Fruit fly (Drosophila melanogaster): Measurements from ENCODE around the gene CG17186.

The CG17186 gene

DNA sequence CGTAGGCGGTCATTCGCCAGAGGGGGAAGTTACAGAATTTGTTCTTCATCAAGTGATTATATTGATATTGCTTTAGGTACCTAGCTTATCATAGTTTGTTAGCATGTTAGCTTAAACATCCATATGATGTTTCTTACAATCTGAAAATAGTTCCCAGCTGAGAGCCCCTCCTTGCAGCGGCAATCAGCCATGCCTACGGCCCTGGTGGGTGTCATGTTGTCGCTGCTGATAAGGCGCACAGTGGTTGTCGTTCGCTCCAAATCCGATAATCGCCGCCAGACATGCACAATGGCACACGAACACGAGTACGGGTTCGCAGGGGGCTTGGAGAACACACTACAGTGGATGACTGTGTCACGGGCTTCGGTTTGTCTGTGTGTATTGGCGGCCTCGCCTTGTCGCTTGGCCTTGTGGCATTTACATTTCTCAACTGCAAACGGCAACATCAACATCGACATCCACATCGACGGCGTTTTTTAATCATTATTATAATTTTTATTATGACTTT lies 28.7 kb upstream of the CG17186 start (continued):
- TF ChIP-seq pnt (GFP tag; optimal IDR thresholded peaks at IDR 0.05) = peak; percentile 64
- TF ChIP-seq CG17912 (GFP tag; optimal IDR thresholded peaks at IDR 0.05) = no peak
- TF ChIP-seq CG1602 (GFP tag; optimal IDR thresholded peaks at IDR 0.05) = peak; percentile 70
- TF ChIP-seq phol (tag; optimal IDR thresholded peaks at IDR 0.05) = peak; percentile 72
- peak; percentile 33 for TF ChIP-seq CG13894 (tag; optimal IDR thresholded peaks at IDR 0.05)
- peak; percentile 76 for TF ChIP-seq CG11504 (tag; optimal IDR thresholded peaks at IDR 0.05)
- TF ChIP-seq Jarid2 (GFP tag; optimal IDR thresholded peaks at IDR 0.05) = no peak
- peak; percentile 59 for TF ChIP-seq Mes4 (GFP tag; optimal IDR thresholded peaks at IDR 0.05)
- TF ChIP-seq aop (GFP tag; IDR thresholded peaks at IDR 0.05) = no peak
- TF ChIP-seq btn (GFP tag; optimal IDR thresholded peaks at IDR 0.05) = no peak
- TF ChIP-seq CTCF (GFP tag; optimal IDR thresholded peaks at IDR 0.05) = peak; percentile 25
- TF ChIP-seq bigmax (GFP tag; optimal IDR thresholded peaks at IDR 0.05) = no peak
- peak; percentile 49 for TF ChIP-seq nmo (GFP tag; optimal IDR thresholded peaks at IDR 0.05)
- TF ChIP-seq Gug (GFP tag; IDR thresholded peaks at IDR 0.05) = peak; percentile 89
- peak; percentile 14 for TF ChIP-seq CG14965 (GFP tag; optimal IDR thresholded peaks at IDR 0.05; ENCODE audit: borderline replicate concordance)
- TF ChIP-seq en (GFP tag; optimal IDR thresholded peaks at IDR 0.05) = no peak
- TF ChIP-seq NC2α (GFP tag; optimal IDR thresholded peaks at IDR 0.05) = peak; percentile 28
- no peak for TF ChIP-seq Kr (GFP tag; optimal IDR thresholded peaks at IDR 0.05)
- TF ChIP-seq Atf6 (GFP tag; IDR thresholded peaks at IDR 0.05) = peak; percentile 86
- peak; percentile 82 for TF ChIP-seq CG31441 (GFP tag; IDR thresholded peaks at IDR 0.05)
- TF ChIP-seq Gsc (GFP tag; IDR thresholded peaks at IDR 0.05) = peak; percentile 72
- TF ChIP-seq Atf3 (GFP tag; optimal IDR thresholded peaks at IDR 0.05) = peak; percentile 61
- TF ChIP-seq CG4820 (GFP tag; optimal IDR thresholded peaks at IDR 0.05) = peak; percentile 49
- peak; percentile 61 for TF ChIP-seq fd3F (GFP tag; optimal IDR thresholded peaks at IDR 0.05)
- no peak for TF ChIP-seq Bgb (GFP tag; IDR thresholded peaks at IDR 0.05; ENCODE audit: partially characterized antibody)
- peak; percentile 81 for TF ChIP-seq CG32772 (GFP tag; IDR thresholded peaks at IDR 0.05)
- peak; percentile 74 for TF ChIP-seq H2.0 (GFP tag; IDR thresholded peaks at IDR 0.05)
- TF ChIP-seq CG18262 (tag; optimal IDR thresholded peaks at IDR 0.05) = peak; percentile 72
- TF ChIP-seq Fer3 (tag; optimal IDR thresholded peaks at IDR 0.05) = peak; percentile 84
- TF ChIP-seq gsb (GFP tag; IDR thresholded peaks at IDR 0.05) = peak; percentile 70
- TF ChIP-seq CG15514 (GFP tag; optimal IDR thresholded peaks at IDR 0.05) = peak; percentile 74
- TF ChIP-seq insv (GFP tag; optimal IDR thresholded peaks at IDR 0.05) = no peak
- TF ChIP-seq Neu2 (GFP tag; optimal IDR thresholded peaks at IDR 0.05; ENCODE audit: borderline replicate concordance) = no peak
- no peak for TF ChIP-seq mld (GFP tag; IDR thresholded peaks at IDR 0.05; ENCODE audit: partially characterized antibody)
- TF ChIP-seq kah (GFP tag; optimal IDR thresholded peaks at IDR 0.05) = peak; percentile 15
- no peak for TF ChIP-seq ato (GFP tag; IDR thresholded peaks at IDR 0.05; ENCODE audit: partially characterized antibody)
- TF ChIP-seq peb (GFP tag; IDR thresholded peaks at IDR 0.05) = peak; percentile 57; the same call in 1 of the 2 replicates
- TF ChIP-seq CG15696 (tag; optimal IDR thresholded peaks at IDR 0.05) = peak; percentile 33
- TF ChIP-seq CG10654 (GFP tag; optimal IDR thresholded peaks at IDR 0.05) = peak; percentile 28
- TF ChIP-seq CG16813 (GFP tag; IDR thresholded peaks at IDR 0.05; ENCODE audit: partially characterized antibody) = 0 out of 3 replicates have a peak, but pooled peaks have one; percentile 4
- no peak for TF ChIP-seq CG13287 (GFP tag; IDR thresholded peaks at IDR 0.05; ENCODE audit: partially characterized antibody)
- peak; percentile 59 for TF ChIP-seq CG17385 (GFP tag; optimal IDR thresholded peaks at IDR 0.05)
- TF ChIP-seq GATAe (GFP tag; conservative IDR thresholded peaks at IDR 0.05) = peak; percentile 82
- TF ChIP-seq Lim3 (GFP tag; IDR thresholded peaks at IDR 0.05) = peak; percentile 46; the same call in 1 of the 2 replicates
- peak; percentile 84 for TF ChIP-seq tgo (GFP tag; IDR thresholded peaks at IDR 0.05)
- TF ChIP-seq tup (GFP tag; optimal IDR thresholded peaks at IDR 0.05) = peak; percentile 47
- no peak for TF ChIP-seq CG9437 (GFP tag; optimal IDR thresholded peaks at IDR 0.05)
- peak; percentile 41 for TF ChIP-seq CG10147 (GFP tag; optimal IDR thresholded peaks at IDR 0.05)
- peak; percentile 48 for TF ChIP-seq maf-S (GFP tag; optimal IDR thresholded peaks at IDR 0.05)
- no peak for TF ChIP-seq Dfd (GFP tag; optimal IDR thresholded peaks at IDR 0.05)
- peak; percentile 79 for TF ChIP-seq Antp (GFP tag; optimal IDR thresholded peaks at IDR 0.05)

All from whole organism, embryonic.